Fruit fly (Drosophila melanogaster) whole organism, embryonic: ENCODE measurements around the gene Pgant35A.

Source experiments
- B-H1 ChIP-seq: fragments of 200-800 bp; sonication (Bioruptor generic); IDR thresholded peaks from 3 replicates; pipeline ENCODE4 v1.3.6; 2022; ENCODE audit warnings: missing biosample characterization, missing genetic modification characterization
- Bdp1 ChIP-seq: fragments of 200-800 bp; sonication (Bioruptor generic); optimal IDR thresholded peaks from 3 replicates; lab custom pipeline; 2016; ENCODE audit warnings: missing biosample characterization, missing genetic modification characterization
- CG10654 ChIP-seq: fragments of 200-800 bp; sonication (Bioruptor generic); optimal IDR thresholded peaks from 2 replicates; lab custom pipeline; 2016; ENCODE audit warnings: missing biosample characterization, missing genetic modification characterization
- CG11504 ChIP-seq: fragments of 200-800 bp; sonication (Bioruptor generic); optimal IDR thresholded peaks from 3 replicates; lab custom pipeline; 2019; ENCODE audit warnings: missing biosample characterization, mild to moderate bottlenecking, missing genetic modification characterization, moderate library complexity
- CG11560 ChIP-seq: fragments of 200-800 bp; sonication (Bioruptor generic); IDR thresholded peaks from 3 replicates; pipeline ENCODE4 v1.3.6; 2022; ENCODE audit warnings: missing biosample characterization, missing genetic modification characterization
- CG13775 ChIP-seq: fragments of 200-800 bp; sonication (Bioruptor generic); optimal IDR thresholded peaks from 3 replicates; lab custom pipeline; 2017; ENCODE audit warnings: missing biosample characterization, mild to moderate bottlenecking, missing genetic modification characterization
- CG14710 ChIP-seq: fragments of 200-800 bp; sonication (Bioruptor generic); optimal IDR thresholded peaks from 3 replicates; lab custom pipeline; 2019; ENCODE audit warnings: missing biosample characterization, mild to moderate bottlenecking, missing genetic modification characterization, moderate library complexity
- CG16863 ChIP-seq: fragments of 200-800 bp; sonication (Bioruptor generic); optimal IDR thresholded peaks from 3 replicates; lab custom pipeline; 2016; ENCODE audit warnings: missing biosample characterization, missing genetic modification characterization
- CG31365 ChIP-seq: fragments of 200-800 bp; sonication (Bioruptor generic); optimal IDR thresholded peaks from 2 replicates; lab custom pipeline; 2018; ENCODE audit warnings: missing biosample characterization, mild to moderate bottlenecking, missing genetic modification characterization
- CG32767 ChIP-seq: fragments of 200-800 bp; sonication (Bioruptor generic); IDR thresholded peaks from 2 replicates; pipeline ENCODE4 v1.3.6; 2022; ENCODE audit warnings: missing biosample characterization, missing genetic modification characterization
- CG3847 ChIP-seq: fragments of 200-800 bp; sonication (Bioruptor generic); IDR thresholded peaks from 2 replicates; pipeline ENCODE4 v1.3.6; 2022; ENCODE audit warnings: missing biosample characterization, missing genetic modification characterization
- CG3995 ChIP-seq: fragments of 200-800 bp; sonication (Bioruptor generic); optimal IDR thresholded peaks from 3 replicates; lab custom pipeline; 2016; ENCODE audit warnings: missing biosample characterization, missing genetic modification characterization
- CG4424 ChIP-seq: fragments of 200-800 bp; sonication (Bioruptor generic); optimal IDR thresholded peaks from 3 replicates; lab custom pipeline; 2016; ENCODE audit warnings: missing biosample characterization, missing genetic modification characterization
- CG5953 ChIP-seq: fragments of 200-800 bp; sonication (Bioruptor generic); IDR thresholded peaks from 2 replicates; pipeline ENCODE4 v1.3.6; 2022; ENCODE audit warnings: missing biosample characterization, missing genetic modification characterization
- CG8281 ChIP-seq: fragments of 200-800 bp; sonication (Bioruptor generic); optimal IDR thresholded peaks from 2 replicates; lab custom pipeline; 2018; ENCODE audit warnings: missing biosample characterization, mild to moderate bottlenecking, missing genetic modification characterization, moderate library complexity
- CG8478 ChIP-seq: fragments of >200 bp; optimal IDR thresholded peaks from 2 replicates; lab custom pipeline; 2018
- CG9817 ChIP-seq: fragments of 200-800 bp; sonication (Bioruptor generic); optimal IDR thresholded peaks from 2 replicates; lab custom pipeline; 2018; ENCODE audit warnings: missing biosample characterization, mild to moderate bottlenecking, missing genetic modification characterization, moderate library complexity
- CrebB ChIP-seq: fragments of 200-800 bp; sonication (Bioruptor generic); optimal IDR thresholded peaks from 3 replicates; lab custom pipeline; 2018; ENCODE audit warnings: missing biosample characterization, mild to moderate bottlenecking, missing genetic modification characterization
- D ChIP-seq, 2 experiments: fragments of 200-800 bp in 1 of 2; fragments of >200 bp in 1 of 2; sonication (Bioruptor generic) in 1 of 2; optimal IDR thresholded peaks; 2 replicates in 1 of 2; 3 replicates in 1 of 2; lab custom pipeline; 2017; ENCODE audit warnings: mild to moderate bottlenecking in 1 of 2, missing biosample characterization in 1 of 2, missing genetic modification characterization in 1 of 2, missing genetic modification reagents in 1 of 2
- Eip74EF ChIP-seq, 2 experiments: fragments of 200-800 bp in 1 of 2; fragments of >200 bp in 1 of 2; sonication (Bioruptor generic) in 1 of 2; optimal IDR thresholded peaks; 2 replicates each; lab custom pipeline; 2017 to 2019; ENCODE audit warnings: missing biosample characterization in 2 of 2, missing genetic modification characterization in 2 of 2, mild to moderate bottlenecking in 1 of 2, moderate library complexity in 1 of 2
- HLH4C ChIP-seq: fragments of 200-800 bp; sonication (Bioruptor generic); IDR thresholded peaks from 3 replicates; pipeline ENCODE4 v1.3.6; 2022; ENCODE audit warnings: missing biosample characterization, missing genetic modification characterization; ENCODE audit not compliant: partially characterized antibody
- HmgZ ChIP-seq: fragments of 200-800 bp; sonication (Bioruptor generic); optimal IDR thresholded peaks from 2 replicates; lab custom pipeline; 2018; ENCODE audit warnings: missing biosample characterization, mild to moderate bottlenecking, missing genetic modification characterization
- Hr39 ChIP-seq: fragments of >200 bp; optimal IDR thresholded peaks from 2 replicates; lab custom pipeline; 2017
- Lim3 ChIP-seq: fragments of 200-800 bp; sonication (Bioruptor generic); IDR thresholded peaks from 2 replicates; pipeline ENCODE4 v1.3.6; 2022; ENCODE audit warnings: missing biosample characterization, missing genetic modification characterization
- MESR4 ChIP-seq: fragments of 200-800 bp; sonication (Bioruptor generic); optimal IDR thresholded peaks from 2 replicates; lab custom pipeline; 2018; ENCODE audit warnings: missing biosample characterization, mild to moderate bottlenecking, missing genetic modification characterization, moderate library complexity
- NC2α ChIP-seq: fragments of 200-800 bp; sonication (Bioruptor generic); optimal IDR thresholded peaks from 2 replicates; lab custom pipeline; 2016; ENCODE audit warnings: missing biosample characterization, missing genetic modification characterization
- Neu2 ChIP-seq: fragments of 200-800 bp; sonication (Bioruptor generic); optimal IDR thresholded peaks from 3 replicates; lab custom pipeline; 2016; ENCODE audit warnings: missing biosample characterization, missing genetic modification characterization, borderline replicate concordance
- Nf-YA ChIP-seq: fragments of 200-800 bp; sonication (Bioruptor generic); IDR thresholded peaks from 2 replicates; pipeline ENCODE4 v1.3.6; 2022; ENCODE audit warnings: missing biosample characterization, missing genetic modification characterization
- Nf-YB ChIP-seq: fragments of 200-800 bp; sonication (Bioruptor generic); optimal IDR thresholded peaks from 3 replicates; lab custom pipeline; 2019; ENCODE audit warnings: missing biosample characterization, mild to moderate bottlenecking, missing genetic modification characterization, moderate library complexity
- Opbp ChIP-seq: fragments of 200-800 bp; sonication (Bioruptor generic); IDR thresholded peaks from 3 replicates; pipeline ENCODE4 v1.3.6; 2022; ENCODE audit warnings: missing biosample characterization, missing genetic modification characterization; ENCODE audit not compliant: partially characterized antibody
- Sry-δ ChIP-seq: fragments of 200-800 bp; sonication (Bioruptor generic); optimal IDR thresholded peaks from 2 replicates; lab custom pipeline; 2016; ENCODE audit warnings: missing biosample characterization, missing genetic modification characterization
- Vsx1 ChIP-seq: fragments of 200-800 bp; sonication (Bioruptor generic); optimal IDR thresholded peaks from 2 replicates; lab custom pipeline; 2017; ENCODE audit warnings: missing biosample characterization, mild to moderate bottlenecking, missing genetic modification characterization, missing genetic modification reagents
- abd-A ChIP-seq: fragments of 200-800 bp; sonication (Bioruptor generic); optimal IDR thresholded peaks from 3 replicates; lab custom pipeline; 2019; ENCODE audit warnings: missing biosample characterization, mild to moderate bottlenecking, missing genetic modification characterization, moderate library complexity
- cas ChIP-seq: fragments of 200-800 bp; sonication (Bioruptor generic); IDR thresholded peaks from 2 replicates; pipeline ENCODE4 v1.3.6; 2022; ENCODE audit warnings: missing biosample characterization, missing genetic modification characterization
- cato ChIP-seq: fragments of 200-800 bp; sonication (Bioruptor generic); optimal IDR thresholded peaks from 2 replicates; lab custom pipeline; 2016; ENCODE audit warnings: missing biosample characterization, missing genetic modification characterization, borderline replicate concordance
- chn ChIP-seq: fragments of 200-800 bp; sonication (Bioruptor generic); optimal IDR thresholded peaks from 2 replicates; lab custom pipeline; 2016; ENCODE audit warnings: missing biosample characterization, missing genetic modification characterization
- fu2 ChIP-seq: fragments of 200-800 bp; sonication (Bioruptor generic); optimal IDR thresholded peaks from 2 replicates; lab custom pipeline; 2016; ENCODE audit warnings: missing biosample characterization, missing genetic modification characterization
- gro ChIP-seq: fragments of 200-800 bp; sonication (Bioruptor generic); optimal IDR thresholded peaks from 2 replicates; lab custom pipeline; 2016; ENCODE audit warnings: missing biosample characterization, missing genetic modification characterization
- jigr1 ChIP-seq: fragments of 200-800 bp; sonication (Bioruptor generic); IDR thresholded peaks from 3 replicates; pipeline ENCODE4 v1.3.6; 2022; ENCODE audit warnings: missing biosample characterization, missing genetic modification characterization
- mirr ChIP-seq: fragments of 200-800 bp; sonication (Bioruptor generic); optimal IDR thresholded peaks from 3 replicates; lab custom pipeline; 2018; ENCODE audit warnings: missing biosample characterization, mild to moderate bottlenecking, missing genetic modification characterization
- phol ChIP-seq: fragments of 200-800 bp; sonication (Bioruptor generic); optimal IDR thresholded peaks from 3 replicates; lab custom pipeline; 2018; ENCODE audit warnings: missing biosample characterization, mild to moderate bottlenecking, missing genetic modification characterization, moderate library complexity
- prd ChIP-seq, 3 experiments: fragments of >200 bp in 2 of 3; fragments of 200-800 bp in 1 of 3; sonication (Bioruptor generic) in 1 of 3; optimal IDR thresholded peaks in 2 of 3; IDR thresholded peaks in 1 of 3; 2 replicates in 2 of 3; 3 replicates in 1 of 3; pipeline versions ENCODE4 v1.3.6 to Lab custom; 2017 to 2022; ENCODE audit warnings: missing biosample characterization in 1 of 3, missing genetic modification characterization in 1 of 3
- run ChIP-seq: fragments of 200-800 bp; sonication (Bioruptor generic); optimal IDR thresholded peaks from 3 replicates; lab custom pipeline; 2018; ENCODE audit warnings: missing biosample characterization, mild to moderate bottlenecking, missing genetic modification characterization
- salm ChIP-seq: fragments of 200-800 bp; sonication (Bioruptor generic); optimal IDR thresholded peaks from 2 replicates; lab custom pipeline; 2018; ENCODE audit warnings: missing biosample characterization, mild to moderate bottlenecking, missing genetic modification characterization
- schlank ChIP-seq: fragments of 200-800 bp; sonication (Bioruptor generic); optimal IDR thresholded peaks from 2 replicates; lab custom pipeline; 2018; ENCODE audit warnings: missing biosample characterization, mild to moderate bottlenecking, missing genetic modification characterization
- sim ChIP-seq: fragments of 200-800 bp; sonication (Bioruptor generic); IDR thresholded peaks from 2 replicates; pipeline ENCODE4 v1.3.6; 2022; ENCODE audit warnings: missing biosample characterization, missing genetic modification characterization
- sqz ChIP-seq: fragments of 200-800 bp; sonication (Bioruptor generic); optimal IDR thresholded peaks from 3 replicates; lab custom pipeline; 2018; ENCODE audit warnings: missing biosample characterization, mild to moderate bottlenecking, missing genetic modification characterization
- ssp ChIP-seq: fragments of 200-800 bp; sonication (Bioruptor generic); IDR thresholded peaks from 2 replicates; pipeline ENCODE4 v1.3.6; 2022; ENCODE audit warnings: missing biosample characterization, missing genetic modification characterization
- sug ChIP-seq: fragments of 200-800 bp; optimal IDR thresholded peaks from 2 replicates; lab custom pipeline; 2019; ENCODE audit warnings: missing biosample characterization, mild to moderate bottlenecking, missing genetic modification characterization, moderate library complexity
- tin ChIP-seq: fragments of 200-800 bp; sonication (Bioruptor generic); optimal IDR thresholded peaks from 3 replicates; lab custom pipeline; 2016; ENCODE audit warnings: missing biosample characterization, missing genetic modification characterization
- tup ChIP-seq: fragments of 200-800 bp; sonication (Bioruptor generic); optimal IDR thresholded peaks from 2 replicates; lab custom pipeline; 2016; ENCODE audit warnings: missing biosample characterization, mild to moderate bottlenecking, missing genetic modification characterization, moderate library complexity

Pgant35A gene

DNA sequence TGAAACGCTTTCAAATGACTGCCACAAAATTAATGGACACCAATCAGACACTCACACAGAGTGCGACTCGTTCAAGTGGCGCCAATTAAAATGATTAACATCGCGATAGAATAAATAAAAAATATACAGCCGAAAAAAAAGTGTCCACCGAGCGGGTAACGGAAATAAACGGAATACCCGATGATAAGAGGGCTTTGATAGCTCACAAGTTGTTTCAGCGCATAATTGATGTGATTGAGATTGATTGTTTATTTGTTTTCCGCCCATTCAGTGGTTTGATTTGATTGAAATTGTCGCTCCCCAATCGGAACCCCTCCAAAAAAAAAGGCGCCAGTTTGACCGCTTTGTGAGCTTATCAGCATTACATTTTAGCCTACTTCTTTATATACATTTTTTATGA, 44.5 kb downstream of the Pgant35A start (continued):
- TF ChIP-seq cato (no peak), Hr39 (lab: Kevin White, UChicago) (no peak), CG10654 (no peak), abd-A (tag; lab: Kevin White, UChicago) (peak; percentile 62), NC2α (GFP tag; lab: Kevin White, UChicago) (no peak), salm (tag; lab: Kevin White, UChicago) (peak; percentile 50), CG4424 (GFP tag; lab: Kevin White, UChicago) (no peak), CG5953 (no peak), jigr1 (GFP tag; lab: Robert Waterston, UW) (no peak), tin (GFP tag; lab: Kevin White, UChicago) (no peak), Lim3 (GFP tag; lab: Robert Waterston, UW) (no peak), CG14710 (no peak), CG3847 (GFP tag; lab: Robert Waterston, UW) (no peak), CG3995 (GFP tag; lab: Kevin White, UChicago) (no peak), CG9817 (tag; lab: Kevin White, UChicago) (no peak), Eip74EF (GFP tag; optimal IDR thresholded peaks at IDR 0.05; lab: Kevin White, UChicago) (peak in 1 of 2 experiments; percentile 40), CG32767 (no peak), MESR4 (GFP tag; lab: Kevin White, UChicago) (no peak), CG16863 (no peak), CG31365 (no peak), Vsx1 (GFP tag; lab: Kevin White, UChicago) (peak; percentile 63), CrebB (tag; lab: Kevin White, UChicago) (no peak), fu2 (GFP tag; lab: Kevin White, UChicago) (no peak), schlank (tag; lab: Kevin White, UChicago) (no peak), cas (GFP tag; lab: Robert Waterston, UW) (no peak), sqz (GFP tag; lab: Kevin White, UChicago) (peak; percentile 78), B-H1 (no peak), HLH4C (no peak), Nf-YB (GFP tag; lab: Kevin White, UChicago) (peak; percentile 20), chn (GFP tag; lab: Kevin White, UChicago) (no peak), tup (GFP tag; lab: Kevin White, UChicago) (no peak), CG8478 (lab: Kevin White, UChicago) (no peak), sim (GFP tag; lab: Robert Waterston, UW) (no peak), CG8281 (tag; lab: Kevin White, UChicago) (no peak), Opbp (no peak), Neu2 (GFP tag; lab: Kevin White, UChicago) (no peak), sug (tag; lab: Kevin White, UChicago) (peak; percentile 89), CG13775 (no peak), ssp (GFP tag; lab: Robert Waterston, UW) (no peak), CG11504 (tag; lab: Kevin White, UChicago) (peak; percentile 3), Sry-δ (GFP tag; lab: Kevin White, UChicago) (no peak), CG11560 (tag; lab: Robert Waterston, UW) (no peak), phol (tag; lab: Kevin White, UChicago) (no peak), gro (peak; percentile 3), prd (optimal IDR thresholded peaks at IDR 0.05; lab: Kevin White, UChicago) (no peak), prd (GFP tag; IDR thresholded peaks at IDR 0.05; lab: Robert Waterston, UW) (no peak), run (peak; percentile 57), HmgZ (tag; lab: Kevin White, UChicago) (no peak), Bdp1 (GFP tag; lab: Kevin White, UChicago) (no peak), mirr (GFP tag; lab: Kevin White, UChicago) (peak; percentile 81), D (optimal IDR thresholded peaks at IDR 0.05; lab: Kevin White, UChicago) (no peak), D (GFP tag; optimal IDR thresholded peaks at IDR 0.05; lab: Kevin White, UChicago) (no peak), Nf-YA (GFP tag; lab: Robert Waterston, UW) (no peak)
